Worm (Caenorhabditis elegans) whole organism, midembryonic: ENCODE results near the gene fbxb-103.

Experiments
- T22C8.4 ChIP-seq: fragments of 200-800 bp; sonication (Bioruptor generic); IDR thresholded peaks from 2 replicates; pipeline ENCODE4 v1.3.6; 2022; ENCODE audit warnings: missing genetic modification characterization, missing compliant biosample characterization
- cog-1 ChIP-seq: sonication (generic microtip); optimal IDR thresholded peaks from 2 replicates; lab custom pipeline; 2016; ENCODE audit warnings: missing genetic modification characterization, missing compliant biosample characterization
- flt-1 ChIP-seq: fragments of 200-800 bp; sonication (Bioruptor generic); IDR thresholded peaks from 2 replicates; pipeline ENCODE4 v1.3.6; 2022; ENCODE audit warnings: missing genetic modification characterization, missing compliant biosample characterization
- klf-2 ChIP-seq: fragments of 200-800 bp; sonication (Bioruptor generic); conservative IDR thresholded peaks from 2 replicates; pipeline ENCODE4 v1.3.6; 2022; ENCODE audit warnings: missing genetic modification reagents, missing genetic modification characterization, missing compliant biosample characterization
- med-1 ChIP-seq: sonication (generic microtip); optimal IDR thresholded peaks from 2 replicates; lab custom pipeline; 2017; ENCODE audit warnings: missing genetic modification characterization, mild to moderate bottlenecking, missing compliant biosample characterization, antibody characterized with exemption, missing genetic modification reagents; ENCODE audit not compliant: insufficient read depth
- ref-1 ChIP-seq: fragments of 200-800 bp; sonication (Bioruptor generic); conservative IDR thresholded peaks from 2 replicates; pipeline ENCODE4 v1.3.6; 2022; ENCODE audit warnings: missing genetic modification reagents, missing genetic modification characterization, missing compliant biosample characterization
- tab-1 ChIP-seq: fragments of 200-800 bp; sonication (Bioruptor generic); IDR thresholded peaks from 2 replicates; pipeline ENCODE4 v1.3.6; 2022; ENCODE audit warnings: missing genetic modification characterization, missing compliant biosample characterization
- ztf-23 ChIP-seq: fragments of 200-800 bp; sonication (Bioruptor generic); IDR thresholded peaks from 2 replicates; pipeline ENCODE4 v1.3.6; 2022; ENCODE audit warnings: missing genetic modification reagents, missing genetic modification characterization, missing compliant biosample characterization
- ztf-29 ChIP-seq: fragments of 200-800 bp; sonication (Bioruptor generic); IDR thresholded peaks from 2 replicates; pipeline ENCODE4 v1.3.6; 2022; ENCODE audit warnings: missing genetic modification reagents, missing genetic modification characterization, missing compliant biosample characterization

fbxb-103 gene

DNA sequence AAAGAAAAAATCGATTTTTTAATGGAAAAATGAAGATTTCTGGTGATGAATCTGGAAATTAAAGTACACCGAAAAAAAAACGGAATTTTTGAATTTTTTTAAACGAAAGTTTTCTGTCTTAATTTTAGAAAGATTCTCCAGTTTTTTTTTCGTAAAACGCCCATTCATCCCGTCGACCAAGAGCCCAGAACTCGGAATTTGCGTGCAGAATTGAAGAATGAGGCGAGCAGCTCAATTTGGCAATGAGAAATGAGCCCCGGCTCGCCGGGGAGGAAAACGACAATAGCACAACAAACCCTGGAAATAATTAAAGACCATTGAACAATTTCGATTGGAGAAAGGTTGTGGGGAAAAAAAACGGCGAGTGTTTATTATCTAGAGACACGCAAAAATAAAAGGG, 24.9 kb downstream of the fbxb-103 start:
- TF ChIP-seq T22C8.4 (GFP tag; lab: Robert Waterston, UW) = no peak
- TF ChIP-seq tab-1 (GFP tag; lab: Robert Waterston, UW) = no peak
- TF ChIP-seq cog-1 (tag; lab: Kevin White, UChicago) = no peak
- no peak for TF ChIP-seq ztf-23 (GFP tag; lab: Robert Waterston, UW)
- no peak for TF ChIP-seq flt-1 (GFP tag; lab: Robert Waterston, UW)
- TF ChIP-seq ref-1 (GFP tag; lab: Robert Waterston, UW) = no peak
- no peak for TF ChIP-seq klf-2 (GFP tag; lab: Robert Waterston, UW)
- TF ChIP-seq med-1 (GFP tag; lab: Kevin White, UChicago) = no peak
- TF ChIP-seq ztf-29 (GFP tag; lab: Robert Waterston, UW) = no peak

DNA sequence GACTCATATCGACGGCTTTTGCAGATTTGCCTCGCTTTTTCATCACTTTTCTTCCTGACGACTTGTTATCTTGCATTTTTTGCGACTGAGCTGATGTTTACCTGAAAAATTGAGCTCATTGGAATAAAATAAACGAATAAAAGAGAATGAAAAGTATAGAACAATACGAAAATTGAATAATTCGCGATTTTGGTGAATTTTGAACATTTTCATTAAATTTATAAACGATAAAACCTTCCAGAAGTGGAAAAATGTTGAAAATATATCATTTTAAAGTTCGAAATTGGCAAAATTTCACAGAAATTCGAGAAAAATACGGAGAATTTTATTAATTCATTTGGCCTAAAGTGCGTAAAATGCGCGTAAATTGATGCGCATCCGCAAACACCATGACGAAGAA, 26.7 kb downstream of the fbxb-103 start, which contains the start of gene Y14H12B.2:
Gene Y14H12B.2, minus strand, starts transcription at position 101 of the 400 bp plus-strand sequence.
- TF ChIP-seq tab-1 (GFP tag; lab: Robert Waterston, UW) (no peak), ztf-29 (GFP tag; lab: Robert Waterston, UW) (no peak), T22C8.4 (GFP tag; lab: Robert Waterston, UW) (no peak), ref-1 (GFP tag; lab: Robert Waterston, UW) (no peak), klf-2 (GFP tag; lab: Robert Waterston, UW) (no peak), cog-1 (tag; lab: Kevin White, UChicago) (no peak), ztf-23 (GFP tag; lab: Robert Waterston, UW) (no peak), med-1 (GFP tag; lab: Kevin White, UChicago) (no peak), flt-1 (GFP tag; lab: Robert Waterston, UW) (no peak)

ce11 chrII:3934085-3934484, 27.1 kb downstream of the fbxb-103 start, which contains the start of gene Y14H12B.1:
TSS of gene Y14H12B.1 (plus strand) at chrII:3934447.
- TF ChIP-seq klf-2 (GFP tag; lab: Robert Waterston, UW) (no peak), flt-1 (GFP tag; lab: Robert Waterston, UW) (no peak), ztf-23 (GFP tag; lab: Robert Waterston, UW) (no peak), T22C8.4 (GFP tag; lab: Robert Waterston, UW) (no peak), ref-1 (GFP tag; lab: Robert Waterston, UW) (no peak), tab-1 (GFP tag; lab: Robert Waterston, UW) (no peak), med-1 (GFP tag; lab: Kevin White, UChicago) (no peak), cog-1 (tag; lab: Kevin White, UChicago) (no peak), ztf-29 (GFP tag; lab: Robert Waterston, UW) (no peak)

DNA sequence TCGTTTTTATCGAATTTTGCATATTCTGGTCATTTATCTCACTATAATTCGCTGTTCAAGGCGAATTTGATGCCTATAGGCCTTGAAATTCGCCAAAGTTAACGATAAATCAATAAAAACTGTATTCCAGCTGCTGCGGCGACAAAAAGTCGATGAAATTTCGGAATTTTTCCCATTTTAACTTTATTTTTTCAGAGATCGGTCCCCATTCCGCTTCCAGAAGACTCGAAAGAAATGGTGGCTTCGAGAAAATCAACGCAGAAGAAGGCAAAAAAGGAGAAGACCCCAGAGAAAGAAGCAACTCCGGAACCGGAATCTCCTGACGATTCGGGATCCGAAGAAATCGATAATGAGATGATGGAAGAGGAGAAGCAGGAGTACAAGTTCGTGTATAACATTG, 28.2 kb downstream of the fbxb-103 start:
- TF ChIP-seq flt-1 (GFP tag; lab: Robert Waterston, UW) = no peak
- no peak for TF ChIP-seq klf-2 (GFP tag; lab: Robert Waterston, UW)
- TF ChIP-seq T22C8.4 (GFP tag; lab: Robert Waterston, UW) = no peak
- TF ChIP-seq cog-1 (tag; lab: Kevin White, UChicago) = no peak
- TF ChIP-seq med-1 (GFP tag; lab: Kevin White, UChicago) = no peak
- no peak for TF ChIP-seq ztf-29 (GFP tag; lab: Robert Waterston, UW)
- TF ChIP-seq ref-1 (GFP tag; lab: Robert Waterston, UW) = no peak
- TF ChIP-seq tab-1 (GFP tag; lab: Robert Waterston, UW) = no peak
- no peak for TF ChIP-seq ztf-23 (GFP tag; lab: Robert Waterston, UW)

ce11 chrII:3935990-3936389, 29.1 kb downstream of the fbxb-103 start:
- no peak for TF ChIP-seq cog-1 (tag; lab: Kevin White, UChicago)
- TF ChIP-seq ref-1 (GFP tag; lab: Robert Waterston, UW) = no peak
- no peak for TF ChIP-seq ztf-29 (GFP tag; lab: Robert Waterston, UW)
- no peak for TF ChIP-seq flt-1 (GFP tag; lab: Robert Waterston, UW)

DNA sequence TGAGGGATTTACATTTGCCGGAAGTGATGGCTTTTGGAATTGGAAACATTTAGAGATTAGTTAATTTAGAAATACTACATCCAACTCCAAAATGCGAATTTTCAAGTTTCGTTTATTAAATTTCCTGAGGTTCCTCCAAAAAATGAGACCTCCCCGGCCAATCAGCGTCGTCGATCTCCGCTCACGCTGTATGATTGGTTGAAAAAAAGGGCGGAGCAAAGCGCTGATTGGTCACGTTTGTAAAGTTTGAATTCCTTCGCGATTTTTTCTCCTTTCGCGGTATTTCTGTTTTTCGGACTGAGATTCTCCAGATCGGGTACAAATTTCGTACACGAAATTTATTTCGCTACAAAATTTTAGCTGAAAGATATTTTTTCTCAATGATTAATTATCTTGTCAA, 40.5 kb downstream of the fbxb-103 start:
- TF ChIP-seq ref-1 (GFP tag; lab: Robert Waterston, UW) = no peak
- no peak for TF ChIP-seq klf-2 (GFP tag; lab: Robert Waterston, UW)
- no peak for TF ChIP-seq flt-1 (GFP tag; lab: Robert Waterston, UW)
- no peak for TF ChIP-seq T22C8.4 (GFP tag; lab: Robert Waterston, UW)
- no peak for TF ChIP-seq tab-1 (GFP tag; lab: Robert Waterston, UW)
- TF ChIP-seq cog-1 (tag; lab: Kevin White, UChicago) = no peak
- TF ChIP-seq med-1 (GFP tag; lab: Kevin White, UChicago) = no peak
- TF ChIP-seq ztf-29 (GFP tag; lab: Robert Waterston, UW) = no peak
- no peak for TF ChIP-seq ztf-23 (GFP tag; lab: Robert Waterston, UW)

DNA sequence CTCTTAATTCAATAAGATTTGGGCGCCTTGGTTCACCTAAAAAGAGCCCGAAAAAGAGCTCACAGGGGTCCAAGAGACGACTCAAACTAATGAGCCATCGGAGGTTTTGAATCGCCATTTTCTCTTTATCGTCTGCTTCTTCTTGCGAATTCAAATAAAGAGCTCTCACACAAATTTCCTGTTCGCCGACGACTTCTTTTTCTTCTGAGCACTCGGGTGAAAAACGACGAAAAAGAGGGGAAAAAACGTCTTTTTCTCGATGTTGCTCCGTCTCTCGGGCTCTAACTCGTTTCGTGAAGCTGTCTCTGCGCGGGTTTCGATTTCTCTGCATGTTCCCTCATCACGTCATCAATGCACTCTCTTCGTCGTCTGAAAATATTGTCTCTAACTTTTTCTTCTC, 41.6 kb downstream of the fbxb-103 start:
- TF ChIP-seq cog-1 (tag; lab: Kevin White, UChicago) (no peak), klf-2 (GFP tag; lab: Robert Waterston, UW) (no peak), ztf-23 (GFP tag; lab: Robert Waterston, UW) (no peak), T22C8.4 (GFP tag; lab: Robert Waterston, UW) (no peak), tab-1 (GFP tag; lab: Robert Waterston, UW) (no peak), flt-1 (GFP tag; lab: Robert Waterston, UW) (no peak), ztf-29 (GFP tag; lab: Robert Waterston, UW) (no peak), med-1 (GFP tag; lab: Kevin White, UChicago) (no peak), ref-1 (GFP tag; lab: Robert Waterston, UW) (no peak)

DNA sequence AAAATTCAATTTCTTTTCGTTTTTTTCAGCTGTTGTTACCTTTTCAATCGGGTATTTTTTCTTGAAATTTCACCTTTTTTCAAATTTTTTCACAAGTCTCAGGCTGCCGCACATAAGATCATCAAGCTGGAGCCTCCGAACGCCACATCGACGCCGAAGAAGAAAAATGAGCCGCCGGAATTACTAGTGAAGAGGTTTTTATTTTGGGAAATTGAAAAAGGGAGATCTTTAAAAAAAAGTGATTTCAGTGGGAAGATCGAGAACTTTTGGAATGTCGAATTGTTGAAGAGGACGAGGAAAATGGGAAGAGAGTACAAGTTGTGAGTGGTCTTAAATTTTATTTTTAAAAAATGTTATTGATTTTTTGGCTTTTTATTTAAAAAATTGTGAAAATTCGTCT, 43.1 kb downstream of the fbxb-103 start, which contains the start of gene sea-2:
Gene sea-2, plus strand, starts transcription at position 301 of the 400 bp plus-strand sequence.
- no peak for TF ChIP-seq ztf-23 (GFP tag; lab: Robert Waterston, UW)
- no peak for TF ChIP-seq flt-1 (GFP tag; lab: Robert Waterston, UW)
- no peak for TF ChIP-seq cog-1 (tag; lab: Kevin White, UChicago)
- no peak for TF ChIP-seq T22C8.4 (GFP tag; lab: Robert Waterston, UW)
- TF ChIP-seq ref-1 (GFP tag; lab: Robert Waterston, UW) = no peak
- no peak for TF ChIP-seq ztf-29 (GFP tag; lab: Robert Waterston, UW)
- no peak for TF ChIP-seq tab-1 (GFP tag; lab: Robert Waterston, UW)
- TF ChIP-seq klf-2 (GFP tag; lab: Robert Waterston, UW) = no peak
- no peak for TF ChIP-seq med-1 (GFP tag; lab: Kevin White, UChicago)
